Fruit fly (Drosophila melanogaster) whole organism, prepupa: ENCODE measurements around the gene CG46397.

ENCODE experiments used
- Blimp-1 ChIP-seq: fragments of 200-800 bp; sonication (Bioruptor generic); optimal IDR thresholded peaks from 3 replicates; lab custom pipeline; 2017; ENCODE audit warnings: missing biosample characterization, missing genetic modification characterization, mild to moderate bottlenecking, moderate library complexity, missing genetic modification reagents
- CG10631 ChIP-seq: fragments of 200-800 bp; sonication (Bioruptor generic); optimal IDR thresholded peaks from 2 replicates; lab custom pipeline; 2016; ENCODE audit warnings: missing biosample characterization, missing genetic modification characterization
- CG10669 ChIP-seq: fragments of 200-800 bp; sonication (Bioruptor generic); optimal IDR thresholded peaks from 3 replicates; lab custom pipeline; 2018; ENCODE audit warnings: missing biosample characterization, mild to moderate bottlenecking, missing genetic modification characterization, moderate library complexity
- CG11294 ChIP-seq: fragments of 200-800 bp; sonication (Bioruptor generic); IDR thresholded peaks from 2 replicates; pipeline ENCODE4 v1.3.6; 2022; ENCODE audit warnings: missing biosample characterization, missing genetic modification characterization
- CG11762 ChIP-seq: fragments of 200-800 bp; sonication (Bioruptor generic); optimal IDR thresholded peaks from 3 replicates; lab custom pipeline; 2016; ENCODE audit warnings: missing biosample characterization, missing genetic modification characterization; ENCODE audit not compliant: insufficient read depth
- CG11902 ChIP-seq: fragments of 200-800 bp; sonication (Bioruptor generic); optimal IDR thresholded peaks from 3 replicates; lab custom pipeline; 2016; ENCODE audit warnings: missing biosample characterization, missing genetic modification characterization
- CG1621 ChIP-seq: fragments of 200-800 bp; sonication (Bioruptor generic); optimal IDR thresholded peaks from 3 replicates; lab custom pipeline; 2018; ENCODE audit warnings: missing biosample characterization, mild to moderate bottlenecking, missing genetic modification characterization
- CG16779 ChIP-seq: fragments of 200-800 bp; sonication (Bioruptor generic); optimal IDR thresholded peaks from 3 replicates; lab custom pipeline; 2017; ENCODE audit warnings: missing biosample characterization, mild to moderate bottlenecking, missing genetic modification characterization
- CG3032 ChIP-seq: fragments of 200-800 bp; optimal IDR thresholded peaks from 2 replicates; lab custom pipeline; 2019; ENCODE audit warnings: missing biosample characterization, mild to moderate bottlenecking, missing genetic modification characterization, moderate library complexity
- CG31627 ChIP-seq: fragments of 200-800 bp; sonication (Bioruptor generic); optimal IDR thresholded peaks from 3 replicates; lab custom pipeline; 2016; ENCODE audit warnings: missing biosample characterization, missing genetic modification characterization
- CG32006 ChIP-seq: fragments of 200-800 bp; sonication (Bioruptor generic); optimal IDR thresholded peaks from 3 replicates; lab custom pipeline; 2017; ENCODE audit warnings: missing biosample characterization, mild to moderate bottlenecking, missing genetic modification characterization
- CG34406 ChIP-seq: fragments of 200-800 bp; sonication (Bioruptor generic); optimal IDR thresholded peaks from 3 replicates; lab custom pipeline; 2016; ENCODE audit warnings: missing biosample characterization, missing genetic modification characterization
- CG4318 ChIP-seq: fragments of 200-800 bp; sonication (Bioruptor generic); optimal IDR thresholded peaks from 3 replicates; lab custom pipeline; 2017; ENCODE audit warnings: missing biosample characterization, mild to moderate bottlenecking, missing genetic modification characterization
- CG6792 ChIP-seq: fragments of 200-800 bp; sonication (Bioruptor generic); optimal IDR thresholded peaks from 3 replicates; lab custom pipeline; 2016; ENCODE audit warnings: missing biosample characterization, missing genetic modification characterization
- CG6808 ChIP-seq: fragments of 200-800 bp; sonication (Bioruptor generic); optimal IDR thresholded peaks from 3 replicates; lab custom pipeline; 2017; ENCODE audit warnings: missing biosample characterization, missing genetic modification characterization, mild to moderate bottlenecking, moderate library complexity, missing genetic modification reagents
- CG6854 ChIP-seq: fragments of 200-800 bp; sonication (Bioruptor generic); optimal IDR thresholded peaks from 2 replicates; lab custom pipeline; 2017; ENCODE audit warnings: missing biosample characterization, mild to moderate bottlenecking, missing genetic modification characterization
- CG7368 ChIP-seq: fragments of 200-800 bp; sonication (Bioruptor generic); optimal IDR thresholded peaks from 3 replicates; lab custom pipeline; 2016; ENCODE audit warnings: missing biosample characterization, missing genetic modification characterization
- CG8319 ChIP-seq: fragments of 200-800 bp; sonication (Bioruptor generic); optimal IDR thresholded peaks from 3 replicates; lab custom pipeline; 2016; ENCODE audit warnings: missing biosample characterization, missing genetic modification characterization
- CG8632 ChIP-seq: fragments of 200-800 bp; sonication (Bioruptor generic); optimal IDR thresholded peaks from 3 replicates; lab custom pipeline; 2016; ENCODE audit warnings: missing biosample characterization, missing genetic modification characterization
- Eip75B ChIP-seq: fragments of 200-800 bp; sonication (Bioruptor generic); optimal IDR thresholded peaks from 3 replicates; lab custom pipeline; 2016; ENCODE audit warnings: missing biosample characterization, missing genetic modification characterization
- Eip78C ChIP-seq: fragments of 200-800 bp; sonication (Bioruptor generic); peaks from one replicate; lab custom pipeline; 2016; ENCODE audit warnings: missing biosample characterization, missing genetic modification characterization
- Eip93F ChIP-seq: fragments of 200-800 bp; sonication (Bioruptor generic); optimal IDR thresholded peaks from 2 replicates; lab custom pipeline; 2016; ENCODE audit warnings: missing biosample characterization, mild to moderate bottlenecking, missing genetic modification characterization
- Ets21C ChIP-seq: fragments of 200-800 bp; sonication (Bioruptor generic); optimal IDR thresholded peaks from 3 replicates; lab custom pipeline; 2016; ENCODE audit warnings: missing biosample characterization, missing genetic modification characterization
- Ets96B ChIP-seq: fragments of 200-800 bp; optimal IDR thresholded peaks from 2 replicates; lab custom pipeline; 2019; ENCODE audit warnings: missing biosample characterization, mild to moderate bottlenecking, missing genetic modification characterization, moderate library complexity
- Hr38 ChIP-seq: sonication (Bioruptor generic); optimal IDR thresholded peaks from 2 replicates; lab custom pipeline; 2016; ENCODE audit warnings: missing biosample characterization, missing genetic modification characterization
- Hr39 ChIP-seq: fragments of 200-800 bp; sonication (Bioruptor generic); optimal IDR thresholded peaks from 2 replicates; lab custom pipeline; 2016; ENCODE audit warnings: missing biosample characterization, missing genetic modification characterization
- Hr4 ChIP-seq: fragments of 200-800 bp; sonication (Bioruptor generic); optimal IDR thresholded peaks from 3 replicates; lab custom pipeline; 2016; ENCODE audit warnings: missing biosample characterization, missing genetic modification characterization
- Lpt ChIP-seq: fragments of 200-800 bp; sonication (Bioruptor generic); optimal IDR thresholded peaks from 3 replicates; lab custom pipeline; 2016; ENCODE audit warnings: missing biosample characterization, missing genetic modification characterization
- Met ChIP-seq: fragments of 200-800 bp; sonication (Bioruptor generic); optimal IDR thresholded peaks from 3 replicates; lab custom pipeline; 2016; ENCODE audit warnings: missing biosample characterization, missing genetic modification characterization
- OdsH ChIP-seq: fragments of 200-800 bp; sonication (Bioruptor generic); optimal IDR thresholded peaks from 3 replicates; lab custom pipeline; 2016; ENCODE audit warnings: missing biosample characterization, missing genetic modification characterization
- Smox ChIP-seq: fragments of 200-800 bp; sonication (Bioruptor generic); optimal IDR thresholded peaks from 3 replicates; lab custom pipeline; 2016; ENCODE audit warnings: missing biosample characterization, missing genetic modification characterization
- Sox102F ChIP-seq: fragments of 200-800 bp; sonication (Bioruptor generic); optimal IDR thresholded peaks from 2 replicates; lab custom pipeline; 2016; ENCODE audit warnings: missing biosample characterization, mild to moderate bottlenecking, missing genetic modification characterization
- Sox14 ChIP-seq: fragments of 200-800 bp; sonication (Bioruptor generic); optimal IDR thresholded peaks from 3 replicates; lab custom pipeline; 2016; ENCODE audit warnings: missing biosample characterization, missing genetic modification characterization
- Sox15 ChIP-seq: fragments of 200-800 bp; sonication (Bioruptor generic); optimal IDR thresholded peaks from 3 replicates; lab custom pipeline; 2016; ENCODE audit warnings: missing biosample characterization, missing genetic modification characterization
- achi ChIP-seq: fragments of 200-800 bp; sonication (Bioruptor generic); optimal IDR thresholded peaks from 3 replicates; lab custom pipeline; 2016; ENCODE audit warnings: missing biosample characterization, missing genetic modification characterization
- acj6 ChIP-seq: fragments of 200-800 bp; sonication (Bioruptor generic); optimal IDR thresholded peaks from 3 replicates; lab custom pipeline; 2016; ENCODE audit warnings: missing biosample characterization, missing genetic modification characterization
- cyc ChIP-seq: fragments of 200-800 bp; sonication (Bioruptor generic); optimal IDR thresholded peaks from 3 replicates; lab custom pipeline; 2016; ENCODE audit warnings: missing biosample characterization, missing genetic modification characterization
- dac ChIP-seq: fragments of 200-800 bp; sonication (Bioruptor generic); optimal IDR thresholded peaks from 2 replicates; lab custom pipeline; 2017; ENCODE audit warnings: missing biosample characterization, mild to moderate bottlenecking, missing genetic modification characterization
- dsx ChIP-seq: fragments of 200-800 bp; optimal IDR thresholded peaks from 3 replicates; lab custom pipeline; 2019; ENCODE audit warnings: missing biosample characterization, mild to moderate bottlenecking, missing genetic modification characterization, moderate library complexity; ENCODE audit not compliant: poor library complexity, severe bottlenecking
- eg ChIP-seq: fragments of 200-800 bp; sonication (Bioruptor generic); IDR thresholded peaks from 3 replicates; pipeline ENCODE4 v1.3.6; 2022; ENCODE audit warnings: missing biosample characterization, missing genetic modification characterization
- esn ChIP-seq: fragments of 200-800 bp; sonication (Bioruptor generic); optimal IDR thresholded peaks from 2 replicates; lab custom pipeline; 2016; ENCODE audit warnings: missing biosample characterization, mild to moderate bottlenecking, missing genetic modification characterization, moderate library complexity
- fd59A ChIP-seq: fragments of 200-800 bp; sonication (Bioruptor generic); optimal IDR thresholded peaks from 2 replicates; lab custom pipeline; 2017; ENCODE audit warnings: missing biosample characterization, mild to moderate bottlenecking, missing genetic modification characterization, missing genetic modification reagents
- fd85E ChIP-seq: fragments of 200-800 bp; sonication (Bioruptor generic); optimal IDR thresholded peaks from 3 replicates; lab custom pipeline; 2016; ENCODE audit warnings: missing biosample characterization, missing genetic modification characterization
- fkh ChIP-seq: fragments of 200-800 bp; sonication (Bioruptor generic); optimal IDR thresholded peaks from 3 replicates; lab custom pipeline; 2017; ENCODE audit warnings: missing biosample characterization, mild to moderate bottlenecking, missing genetic modification characterization, moderate library complexity
- lz ChIP-seq: fragments of 200-800 bp; sonication (Bioruptor generic); optimal IDR thresholded peaks from 3 replicates; lab custom pipeline; 2016; ENCODE audit warnings: missing biosample characterization, missing genetic modification characterization
- salr ChIP-seq, 2 experiments: fragments of 200-800 bp; sonication (Bioruptor generic); optimal IDR thresholded peaks; 3 replicates each; lab custom pipeline; 2016 to 2018; ENCODE audit warnings: missing biosample characterization in 2 of 2, missing genetic modification characterization in 2 of 2, mild to moderate bottlenecking in 1 of 2
- spab ChIP-seq: fragments of 200-800 bp; sonication (Bioruptor generic); optimal IDR thresholded peaks from 2 replicates; lab custom pipeline; 2017; ENCODE audit warnings: missing biosample characterization, mild to moderate bottlenecking, missing genetic modification characterization, missing genetic modification reagents
- topi ChIP-seq: fragments of 200-800 bp; sonication (Bioruptor generic); optimal IDR thresholded peaks from 3 replicates; lab custom pipeline; 2016; ENCODE audit warnings: missing biosample characterization, missing genetic modification characterization

The CG46397 gene

DNA sequence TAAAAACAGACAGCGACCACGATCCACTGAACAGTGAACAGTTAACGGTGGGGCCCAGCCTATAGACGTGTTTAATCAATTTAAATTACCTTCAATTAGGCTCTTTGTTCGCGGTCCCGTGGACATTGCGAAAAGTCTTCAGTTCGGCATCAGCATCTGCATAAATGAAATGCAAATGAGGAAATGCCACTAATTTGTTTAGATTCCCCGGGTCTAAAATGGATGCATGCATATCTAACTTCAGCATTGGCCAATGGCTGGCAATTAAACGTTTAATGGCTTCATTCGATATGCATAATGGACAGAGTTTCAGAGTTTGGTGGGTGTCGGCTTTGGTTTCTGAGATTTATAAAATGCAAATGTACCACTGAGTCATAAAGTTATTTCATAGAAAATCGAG, 45.2 kb upstream of the CG46397 start:
- TF ChIP-seq CG11762 (GFP tag; lab: Kevin White, UChicago) (no peak), fd85E (GFP tag; lab: Kevin White, UChicago) (no peak), spab (GFP tag; lab: Kevin White, UChicago) (no peak), CG6808 (GFP tag; lab: Kevin White, UChicago) (no peak), Blimp-1 (no peak), CG6792 (GFP tag; lab: Kevin White, UChicago) (no peak), CG6854 (GFP tag; lab: Kevin White, UChicago) (no peak), CG8319 (GFP tag; lab: Kevin White, UChicago) (no peak), Met (GFP tag; lab: Kevin White, UChicago) (no peak), cyc (no peak), fd59A (GFP tag; lab: Kevin White, UChicago) (no peak), eg (GFP tag; lab: Robert Waterston, UW) (no peak)

DNA sequence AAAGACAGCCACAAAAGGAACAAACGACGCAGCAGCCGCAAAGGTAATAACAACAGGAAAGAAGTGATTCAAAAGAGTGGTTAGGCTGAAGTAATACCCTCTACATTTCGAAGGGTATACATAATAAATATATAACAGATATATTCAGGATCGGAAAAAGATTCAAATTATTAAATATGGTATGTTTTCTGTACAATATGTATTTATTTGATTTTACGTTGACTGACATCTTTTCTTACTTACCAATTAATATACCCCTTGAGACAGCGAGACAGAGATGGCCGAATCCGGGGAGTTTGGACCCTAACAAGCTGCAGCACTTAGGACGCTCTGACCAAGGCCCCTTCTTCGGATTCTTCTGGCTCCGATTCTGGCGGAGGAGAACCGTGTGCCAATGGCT, 40.8 kb upstream of the CG46397 start:
- peak; percentile 26 for TF ChIP-seq CG10631 (GFP tag; lab: Kevin White, UChicago)
- TF ChIP-seq CG32006 = no peak
- no peak for TF ChIP-seq Sox15
- no peak for TF ChIP-seq dsx (GFP tag; lab: Kevin White, UChicago)
- TF ChIP-seq Hr38 = no peak
- peak; percentile 27 for TF ChIP-seq Eip75B (GFP tag; lab: Kevin White, UChicago)
- TF ChIP-seq Eip93F (GFP tag; lab: Kevin White, UChicago) = no peak
- peak; percentile 52 for TF ChIP-seq Ets96B (tag; lab: Kevin White, UChicago)
- peak; percentile 0 for TF ChIP-seq Sox14 (GFP tag; lab: Kevin White, UChicago)
- peak in 1 of 2 experiments; percentile 35 for TF ChIP-seq salr (GFP tag; optimal IDR thresholded peaks at IDR 0.05; lab: Kevin White, UChicago)
- no peak for TF ChIP-seq CG11902 (GFP tag; lab: Kevin White, UChicago)
- TF ChIP-seq esn (GFP tag; lab: Kevin White, UChicago) = peak; percentile 43
- TF ChIP-seq Eip78C = peak; percentile 78
- peak; percentile 12 for TF ChIP-seq CG1621
- no peak for TF ChIP-seq CG6854 (GFP tag; lab: Kevin White, UChicago)
- peak; percentile 52 for TF ChIP-seq Smox (GFP tag; lab: Kevin White, UChicago)
- TF ChIP-seq topi (GFP tag; lab: Kevin White, UChicago) = peak; percentile 53
- no peak for TF ChIP-seq Hr4 (GFP tag; lab: Kevin White, UChicago)
- no peak for TF ChIP-seq dac (GFP tag; lab: Kevin White, UChicago)
- TF ChIP-seq CG6808 (GFP tag; lab: Kevin White, UChicago) = peak; percentile 26
- no peak for TF ChIP-seq Lpt (GFP tag; lab: Kevin White, UChicago)
- TF ChIP-seq Ets21C = no peak
- TF ChIP-seq fkh (GFP tag; lab: Kevin White, UChicago) = no peak
- TF ChIP-seq achi (GFP tag; lab: Kevin White, UChicago) = peak; percentile 16
- no peak for TF ChIP-seq CG34406
- peak; percentile 38 for TF ChIP-seq cyc
- no peak for TF ChIP-seq eg (GFP tag; lab: Robert Waterston, UW)
- TF ChIP-seq spab (GFP tag; lab: Kevin White, UChicago) = peak; percentile 29
- peak; percentile 10 for TF ChIP-seq CG6792 (GFP tag; lab: Kevin White, UChicago)
- no peak for TF ChIP-seq CG8632 (GFP tag; lab: Kevin White, UChicago)
- TF ChIP-seq Hr39 (GFP tag; lab: Kevin White, UChicago) = peak; percentile 6
- TF ChIP-seq OdsH (GFP tag; lab: Kevin White, UChicago) = no peak
- no peak for TF ChIP-seq CG11294 (GFP tag; lab: Robert Waterston, UW)
- peak; percentile 55 for TF ChIP-seq Met (GFP tag; lab: Kevin White, UChicago)
- no peak for TF ChIP-seq CG11762 (GFP tag; lab: Kevin White, UChicago)
- no peak for TF ChIP-seq CG16779
- no peak for TF ChIP-seq acj6 (GFP tag; lab: Kevin White, UChicago)
- TF ChIP-seq CG31627 (GFP tag; lab: Kevin White, UChicago) = no peak
- peak; percentile 8 for TF ChIP-seq Sox102F (GFP tag; lab: Kevin White, UChicago)
- peak; percentile 49 for TF ChIP-seq CG3032 (tag; lab: Kevin White, UChicago)
- no peak for TF ChIP-seq CG8319 (GFP tag; lab: Kevin White, UChicago)
- TF ChIP-seq fd59A (GFP tag; lab: Kevin White, UChicago) = no peak
- TF ChIP-seq lz (GFP tag; lab: Kevin White, UChicago) = peak; percentile 29
- no peak for TF ChIP-seq CG4318
- no peak for TF ChIP-seq CG10669 (GFP tag; lab: Kevin White, UChicago)
- TF ChIP-seq CG7368 (GFP tag; lab: Kevin White, UChicago) = no peak
